Fruit fly (Drosophila melanogaster): Measurements from ENCODE around the gene Daao2.

The Daao2 gene

DNA sequence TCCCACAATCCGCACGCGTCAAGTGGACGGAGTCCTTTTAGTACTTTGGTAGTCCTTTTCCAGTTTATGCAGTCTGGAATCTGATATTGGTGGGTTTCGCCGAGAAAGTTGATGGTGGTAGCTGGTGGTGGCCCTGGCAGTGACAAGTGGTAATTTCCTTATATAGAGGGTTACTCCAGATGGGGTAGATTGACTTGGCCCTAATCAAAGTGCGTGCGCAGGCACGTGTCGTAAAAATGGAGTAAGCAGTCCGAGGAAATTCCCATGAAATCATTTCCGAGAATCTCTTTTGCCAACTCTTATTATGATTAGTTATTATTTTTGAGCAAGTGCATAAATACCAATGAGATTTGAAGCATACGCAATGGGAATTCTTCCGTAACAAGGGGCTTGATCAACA lies 40.6 kb downstream of the Daao2 start:
- no peak for TF ChIP-seq Mio (GFP tag; optimal IDR thresholded peaks at IDR 0.05)
- no peak for TF ChIP-seq Hr83 (GFP tag; optimal IDR thresholded peaks at IDR 0.05; ENCODE audit: poor library complexity, severe bottlenecking)
- TF ChIP-seq Myc (optimal IDR thresholded peaks at IDR 0.05), result no peak
- no peak for TF ChIP-seq HLH106 (tag; optimal IDR thresholded peaks at IDR 0.05)
- no peak for TF ChIP-seq psq (GFP tag; optimal IDR thresholded peaks at IDR 0.05)
- TF ChIP-seq Dif (GFP tag; optimal IDR thresholded peaks at IDR 0.05; ENCODE audit: partially characterized antibody), result no peak
- TF ChIP-seq dmrt93B (GFP tag; optimal IDR thresholded peaks at IDR 0.05), result no peak
- no peak for TF ChIP-seq woc (GFP tag; optimal IDR thresholded peaks at IDR 0.05)
- no peak for TF ChIP-seq N (GFP tag; optimal IDR thresholded peaks at IDR 0.05)
- no peak for TF ChIP-seq h (GFP tag; optimal IDR thresholded peaks at IDR 0.05)
- no peak for TF ChIP-seq Dfd (GFP tag; optimal IDR thresholded peaks at IDR 0.05)
- no peak for TF ChIP-seq Hnf4 (GFP tag; optimal IDR thresholded peaks at IDR 0.05)
- no peak for TF ChIP-seq sv (GFP tag; optimal IDR thresholded peaks at IDR 0.05)
- no peak for TF ChIP-seq Jra (GFP tag; optimal IDR thresholded peaks at IDR 0.05)
- no peak for TF ChIP-seq CG9705 (GFP tag; optimal IDR thresholded peaks at IDR 0.05)

DNA sequence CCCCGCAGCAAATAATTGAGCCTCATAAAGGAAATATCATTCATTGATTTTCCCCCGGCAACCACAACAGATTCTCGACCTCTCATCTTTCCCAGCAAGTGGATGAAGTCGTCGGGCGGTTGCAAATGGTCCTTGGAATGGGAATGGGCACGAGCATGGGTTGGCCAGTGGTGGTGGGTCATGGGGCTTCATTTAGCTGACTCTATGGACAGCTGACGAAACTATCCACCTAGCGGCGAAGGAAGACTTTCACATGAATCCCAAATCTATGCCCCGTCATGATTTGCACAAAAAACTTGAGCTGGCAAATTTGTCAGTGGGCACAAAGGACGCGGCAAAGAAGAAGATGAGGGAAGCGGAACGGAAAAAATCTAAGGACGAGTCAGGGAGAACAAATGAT lies 48.2 kb downstream of the Daao2 start:
- TF ChIP-seq Dif (GFP tag; optimal IDR thresholded peaks at IDR 0.05; ENCODE audit: partially characterized antibody), result no peak
- TF ChIP-seq usp (GFP tag; optimal IDR thresholded peaks at IDR 0.05), result no peak
- TF ChIP-seq Hnf4 (GFP tag; optimal IDR thresholded peaks at IDR 0.05), result no peak
- TF ChIP-seq rgr (GFP tag; optimal IDR thresholded peaks at IDR 0.05), result no peak
- TF ChIP-seq Abd-B (GFP tag; optimal IDR thresholded peaks at IDR 0.05), result no peak
- no peak for TF ChIP-seq lola (GFP tag; optimal IDR thresholded peaks at IDR 0.05)
- TF ChIP-seq Hr78 (GFP tag; optimal IDR thresholded peaks at IDR 0.05), result no peak
- no peak for TF ChIP-seq dl (GFP tag; optimal IDR thresholded peaks at IDR 0.05; ENCODE audit: insufficient read depth in 1 of 2, partially characterized antibody in 2 of 2)
- TF ChIP-seq pan (optimal IDR thresholded peaks at IDR 0.05), result no peak
- no peak for TF ChIP-seq HLH106 (tag; optimal IDR thresholded peaks at IDR 0.05)
- TF ChIP-seq psq (GFP tag; optimal IDR thresholded peaks at IDR 0.05), result no peak
- TF ChIP-seq dmrt93B (GFP tag; optimal IDR thresholded peaks at IDR 0.05), result no peak
- no peak for TF ChIP-seq h (GFP tag; optimal IDR thresholded peaks at IDR 0.05)
- no peak for TF ChIP-seq CG32264 (GFP tag; optimal IDR thresholded peaks at IDR 0.05)
- TF ChIP-seq CrebA (GFP tag; optimal IDR thresholded peaks at IDR 0.05; ENCODE audit: borderline replicate concordance), result no peak
- TF ChIP-seq dsf (GFP tag; optimal IDR thresholded peaks at IDR 0.05; ENCODE audit: borderline replicate concordance), result no peak
- no peak for TF ChIP-seq Mio (GFP tag; optimal IDR thresholded peaks at IDR 0.05)
- TF ChIP-seq Myc (optimal IDR thresholded peaks at IDR 0.05), result no peak
- no peak for TF ChIP-seq br (GFP tag; optimal IDR thresholded peaks at IDR 0.05)
- no peak for TF ChIP-seq ey (GFP tag; optimal IDR thresholded peaks at IDR 0.05)

DNA sequence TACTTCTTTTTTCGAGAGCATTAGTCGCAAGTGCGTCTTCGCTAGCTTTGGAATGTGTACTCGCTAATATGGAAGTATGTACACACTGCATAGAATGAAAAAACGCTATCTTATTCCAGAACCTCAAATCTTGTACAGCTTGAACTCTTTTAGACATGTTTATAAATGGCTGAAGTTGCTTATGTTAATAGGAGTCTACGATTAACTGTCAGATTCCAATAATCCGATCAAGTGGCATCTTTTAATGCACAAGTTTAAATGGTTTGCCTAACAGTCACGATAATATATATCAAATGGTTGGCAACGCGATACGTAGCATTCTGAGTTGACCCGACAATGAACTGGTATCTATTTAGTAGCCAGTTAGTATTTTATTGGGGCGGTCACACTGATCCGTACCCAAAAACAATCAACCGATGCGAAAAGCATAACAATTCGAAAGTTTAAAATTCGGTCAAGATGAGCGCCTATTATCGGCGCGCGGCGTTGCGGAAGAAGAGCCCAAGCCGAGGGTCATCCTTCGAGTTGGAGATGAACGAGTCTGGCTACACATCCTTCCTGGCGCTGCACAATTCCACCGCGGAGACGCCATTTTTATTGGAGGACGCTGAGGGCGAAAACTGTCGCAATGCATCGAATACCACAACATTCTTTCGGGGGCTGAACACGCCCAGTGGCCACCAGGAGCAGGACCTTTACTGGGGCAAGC lies 49.3 kb downstream of the Daao2 start, which contains the start of gene Rca1:
Rca1 (plus strand) TSS at position 353 of the 709 bp plus-strand sequence.
- no peak for TF ChIP-seq rgr (GFP tag; optimal IDR thresholded peaks at IDR 0.05)
- peak; percentile 82 for TF ChIP-seq Myc (optimal IDR thresholded peaks at IDR 0.05)

DNA sequence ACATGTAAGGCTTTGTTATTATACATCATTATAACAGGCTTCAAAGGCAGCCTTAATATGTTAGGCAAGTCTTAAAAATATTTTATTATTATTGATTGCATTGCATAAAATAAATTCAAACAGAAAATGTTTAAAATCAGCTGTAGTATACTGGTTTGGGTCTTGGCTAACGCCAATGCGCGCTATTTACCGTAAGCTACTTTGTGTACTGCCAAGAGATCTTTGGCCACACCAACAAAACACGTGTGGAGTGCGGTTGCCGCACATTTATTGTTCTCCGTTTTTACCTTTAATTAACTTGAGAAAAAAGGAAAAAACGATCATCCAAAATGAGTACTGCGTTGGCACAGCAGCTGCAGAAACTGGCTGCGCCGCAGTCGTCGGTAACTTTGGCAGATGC lies 51.1 kb downstream of the Daao2 start:
- TF ChIP-seq OdsH (GFP tag; optimal IDR thresholded peaks at IDR 0.05) (no peak), Vsx2 (GFP tag; optimal IDR thresholded peaks at IDR 0.05; ENCODE audit: partially characterized antibody) (peak; percentile 69), Myc (optimal IDR thresholded peaks at IDR 0.05) (peak; percentile 68)

All from whole organism, wandering third instar larva.